Fruit fly (Drosophila melanogaster): Measurements from ENCODE around the gene CG16719.
A peak's percentile ranks its signal among the peaks of the same experiment; 100 is the strongest.

The CG16719 gene

dm6 chr3L:9714537-9715144 lies 29.7 kb downstream of the CG16719 start:
- peak; percentile 92 for TF ChIP-seq kay (GFP tag; ENCODE audit: borderline replicate concordance)
- peak; percentile 81 for TF ChIP-seq Mnt (GFP tag; optimal IDR thresholded peaks at IDR 0.05)
- no peak for TF ChIP-seq Crg-1 (GFP tag; optimal IDR thresholded peaks at IDR 0.05)
- peak; percentile 77 for TF ChIP-seq tj (GFP tag; optimal IDR thresholded peaks at IDR 0.05)
- no peak for TF ChIP-seq cnc (optimal IDR thresholded peaks at IDR 0.05)
- peak; percentile 87 for TF ChIP-seq cic (GFP tag; optimal IDR thresholded peaks at IDR 0.05)
- no peak for TF ChIP-seq CG5204 (GFP tag; optimal IDR thresholded peaks at IDR 0.05)
- TF ChIP-seq pad (GFP tag; optimal IDR thresholded peaks at IDR 0.05), result no peak

- peak; percentile 44 for TF ChIP-seq cic (GFP tag; optimal IDR thresholded peaks at IDR 0.05)
- no peak for TF ChIP-seq pad (GFP tag; optimal IDR thresholded peaks at IDR 0.05)
These were observed 31.6 kb downstream of the CG16719 start for dm6 chr3L:9716595-9716994.

dm6 chr3L:9717101-9717500 lies 32.1 kb downstream of the CG16719 start:
- no peak for TF ChIP-seq CG14711 (tag; optimal IDR thresholded peaks at IDR 0.05)
- peak; percentile 66 for TF ChIP-seq cic (GFP tag; optimal IDR thresholded peaks at IDR 0.05)

- TF ChIP-seq tj (GFP tag; optimal IDR thresholded peaks at IDR 0.05) (no peak), CG1620 (GFP tag; optimal IDR thresholded peaks at IDR 0.05) (no peak), CG12768 (GFP tag; optimal IDR thresholded peaks at IDR 0.05) (no peak), CG11617 (GFP tag; optimal IDR thresholded peaks at IDR 0.05) (no peak), CG33017 (tag; optimal IDR thresholded peaks at IDR 0.05) (no peak), Clk (GFP tag; optimal IDR thresholded peaks at IDR 0.05) (no peak), kay (GFP tag; ENCODE audit: borderline replicate concordance) (no peak), CG7101 (tag; optimal IDR thresholded peaks at IDR 0.05) (no peak), Hr96 (GFP tag; optimal IDR thresholded peaks at IDR 0.05) (no peak), CG14711 (tag; optimal IDR thresholded peaks at IDR 0.05) (no peak), CG7045 (GFP tag; optimal IDR thresholded peaks at IDR 0.05) (no peak), toe (GFP tag; optimal IDR thresholded peaks at IDR 0.05) (no peak), cnc (optimal IDR thresholded peaks at IDR 0.05) (no peak), Crg-1 (GFP tag; optimal IDR thresholded peaks at IDR 0.05) (no peak), bab1 (GFP tag; optimal IDR thresholded peaks at IDR 0.05) (no peak), CG5204 (GFP tag; optimal IDR thresholded peaks at IDR 0.05) (no peak), Mnt (GFP tag; optimal IDR thresholded peaks at IDR 0.05) (no peak), cic (GFP tag; optimal IDR thresholded peaks at IDR 0.05) (no peak)
These were observed 32.9 kb downstream of the CG16719 start for dm6 chr3L:9717839-9718238.

dm6 chr3L:9718929-9719328 lies 34.0 kb downstream of the CG16719 start, which contains the start of the genes CG18178 and CG14174:
Gene CG18178, minus strand, starts transcription at chr3L:9719144.
Gene CG14174, plus strand, starts transcription at chr3L:9719328.
- no peak for TF ChIP-seq Clk (GFP tag; optimal IDR thresholded peaks at IDR 0.05)
- TF ChIP-seq kay (GFP tag; ENCODE audit: borderline replicate concordance), result no peak
- TF ChIP-seq cic (GFP tag; optimal IDR thresholded peaks at IDR 0.05), result no peak
- peak; percentile 96 for TF ChIP-seq Mnt (GFP tag; optimal IDR thresholded peaks at IDR 0.05)
- TF ChIP-seq CG14711 (tag; optimal IDR thresholded peaks at IDR 0.05), result peak; percentile 75
- TF ChIP-seq cnc (optimal IDR thresholded peaks at IDR 0.05), result no peak
- no peak for TF ChIP-seq CG1620 (GFP tag; optimal IDR thresholded peaks at IDR 0.05)
- peak; percentile 2 for TF ChIP-seq Crg-1 (GFP tag; optimal IDR thresholded peaks at IDR 0.05)
- peak; percentile 74 for TF ChIP-seq CG7101 (tag; optimal IDR thresholded peaks at IDR 0.05)
- peak; percentile 44 for TF ChIP-seq pad (GFP tag; optimal IDR thresholded peaks at IDR 0.05)
- peak; percentile 63 for TF ChIP-seq bab1 (GFP tag; optimal IDR thresholded peaks at IDR 0.05)
- TF ChIP-seq CG5204 (GFP tag; optimal IDR thresholded peaks at IDR 0.05), result no peak
- peak; percentile 60 for TF ChIP-seq tj (GFP tag; optimal IDR thresholded peaks at IDR 0.05)
- TF ChIP-seq Hr96 (GFP tag; optimal IDR thresholded peaks at IDR 0.05), result no peak
- peak; percentile 33 for TF ChIP-seq ovo (GFP tag; optimal IDR thresholded peaks at IDR 0.05)
- peak; percentile 68 for TF ChIP-seq CG12768 (GFP tag; optimal IDR thresholded peaks at IDR 0.05)
- peak; percentile 74 for TF ChIP-seq CG11617 (GFP tag; optimal IDR thresholded peaks at IDR 0.05)
- peak; percentile 28 for TF ChIP-seq toe (GFP tag; optimal IDR thresholded peaks at IDR 0.05)
- TF ChIP-seq CG33017 (tag; optimal IDR thresholded peaks at IDR 0.05), result peak; percentile 58
- peak; percentile 56 for TF ChIP-seq CG7045 (GFP tag; optimal IDR thresholded peaks at IDR 0.05)

- no peak for TF ChIP-seq CG12768 (GFP tag; optimal IDR thresholded peaks at IDR 0.05)
- TF ChIP-seq CG11617 (GFP tag; optimal IDR thresholded peaks at IDR 0.05), result no peak
These were observed 35.1 kb downstream of the CG16719 start for dm6 chr3L:9720102-9720501.

- TF ChIP-seq ovo (GFP tag; optimal IDR thresholded peaks at IDR 0.05) (peak; percentile 61), CG5204 (GFP tag; optimal IDR thresholded peaks at IDR 0.05) (no peak), CG1620 (GFP tag; optimal IDR thresholded peaks at IDR 0.05) (peak; percentile 81), Hr96 (GFP tag; optimal IDR thresholded peaks at IDR 0.05) (no peak), Clk (GFP tag; optimal IDR thresholded peaks at IDR 0.05) (peak; percentile 11), CG7045 (GFP tag; optimal IDR thresholded peaks at IDR 0.05) (peak; percentile 48), kay (GFP tag; ENCODE audit: borderline replicate concordance) (no peak), Mnt (GFP tag; optimal IDR thresholded peaks at IDR 0.05) (peak; percentile 55), CG14711 (tag; optimal IDR thresholded peaks at IDR 0.05) (peak; percentile 40), CG7101 (tag; optimal IDR thresholded peaks at IDR 0.05) (peak; percentile 67), cic (GFP tag; optimal IDR thresholded peaks at IDR 0.05) (no peak), tj (GFP tag; optimal IDR thresholded peaks at IDR 0.05) (peak; percentile 22), cnc (optimal IDR thresholded peaks at IDR 0.05) (no peak), toe (GFP tag; optimal IDR thresholded peaks at IDR 0.05) (no peak), bab1 (GFP tag; optimal IDR thresholded peaks at IDR 0.05) (peak; percentile 57), pad (GFP tag; optimal IDR thresholded peaks at IDR 0.05) (peak; percentile 43), CG11617 (GFP tag; optimal IDR thresholded peaks at IDR 0.05) (peak; percentile 77), CG12768 (GFP tag; optimal IDR thresholded peaks at IDR 0.05) (peak; percentile 65), CG33017 (tag; optimal IDR thresholded peaks at IDR 0.05) (peak; percentile 45), Crg-1 (GFP tag; optimal IDR thresholded peaks at IDR 0.05) (peak; percentile 63)
These were observed 38.1 kb downstream of the CG16719 start, which contains the start of the genes nbs and defl for dm6 chr3L:9723108-9723507. Gene nbs, minus strand, starts transcription at chr3L:9723194. Gene defl, plus strand, starts transcription at chr3L:9723423.
